Fruit fly (Drosophila melanogaster) whole organism, wandering third instar larva: ENCODE data around the gene tefu.

Source experiments
- HLH106 ChIP-seq: fragments of 200-800 bp; optimal IDR thresholded peaks from 3 replicates; lab custom pipeline; 2019; ENCODE audit warnings: missing biosample characterization, mild to moderate bottlenecking, missing genetic modification characterization, moderate library complexity
- Myc ChIP-seq: fragments of >200 bp; optimal IDR thresholded peaks from 2 replicates; lab custom pipeline; 2017
- N ChIP-seq: fragments of >200 bp; optimal IDR thresholded peaks from 2 replicates; lab custom pipeline; 2018; ENCODE audit warnings: missing biosample characterization, missing external identifiers, missing genetic modification characterization
- Rel ChIP-seq, 2 experiments: fragments of 200-800 bp; sonication (Bioruptor generic) in 1 of 2; optimal IDR thresholded peaks; 2 replicates in 1 of 2; 3 replicates in 1 of 2; lab custom pipeline; 2016 to 2019; ENCODE audit warnings: mild to moderate bottlenecking in 2 of 2, missing biosample characterization in 2 of 2, missing genetic modification characterization in 2 of 2, moderate library complexity in 1 of 2
- dl ChIP-seq, 2 experiments: fragments of 175-275, 200-275 bp in 1 of 2; fragments of 200-275 bp in 1 of 2; sonication (Bioruptor generic); optimal IDR thresholded peaks; lab custom pipeline; 2018; ENCODE audit warnings: mild to moderate bottlenecking in 2 of 2, missing biosample characterization in 2 of 2, missing genetic modification characterization in 2 of 2, moderate library complexity in 2 of 2; ENCODE audit not compliant: partially characterized antibody in 2 of 2, insufficient read depth in 1 of 2
- fru ChIP-seq: fragments of 200-800 bp; sonication (Bioruptor generic); optimal IDR thresholded peaks from 3 replicates; lab custom pipeline; 2016; ENCODE audit warnings: missing biosample characterization, mild to moderate bottlenecking, missing genetic modification characterization
- h ChIP-seq: fragments of 200-800 bp; sonication (Bioruptor generic); optimal IDR thresholded peaks from 3 replicates; lab custom pipeline; 2016; ENCODE audit warnings: missing biosample characterization, mild to moderate bottlenecking, missing genetic modification characterization
- lola ChIP-seq: fragments of >200 bp; optimal IDR thresholded peaks from 2 replicates; lab custom pipeline; 2017; ENCODE audit warnings: missing biosample characterization, missing genetic modification characterization
- pan ChIP-seq: fragments of >200 bp; optimal IDR thresholded peaks from 2 replicates; lab custom pipeline; 2017
- sage ChIP-seq: fragments of 200-800 bp; sonication (Bioruptor generic); optimal IDR thresholded peaks from 2 replicates; lab custom pipeline; 2016; ENCODE audit warnings: missing biosample characterization, mild to moderate bottlenecking, missing genetic modification characterization
- usp ChIP-seq: fragments of >200 bp; optimal IDR thresholded peaks from 2 replicates; lab custom pipeline; 2017; ENCODE audit warnings: missing biosample characterization, missing genetic modification characterization

dm6 chr3R:15243046-15243356, 965 bp upstream of the tefu start:
- TF ChIP-seq fru (GFP tag; lab: Kevin White, UChicago) (no peak), lola (GFP tag; lab: Kevin White, UChicago) (no peak), Rel (GFP tag; optimal IDR thresholded peaks at IDR 0.05; lab: Kevin White, UChicago) (no peak), Rel (tag; optimal IDR thresholded peaks at IDR 0.05; lab: Kevin White, UChicago) (no peak), h (GFP tag; lab: Kevin White, UChicago) (no peak), dl (GFP tag; optimal IDR thresholded peaks at IDR 0.05; lab: Kevin White, UChicago; ENCODE audit: insufficient read depth in 1 of 2, partially characterized antibody in 2 of 2) (no peak), pan (lab: Kevin White, UChicago) (no peak), Myc (lab: Kevin White, UChicago) (no peak), HLH106 (no peak), sage (GFP tag; lab: Kevin White, UChicago) (no peak), N (GFP tag; lab: Kevin White, UChicago) (no peak), usp (GFP tag; lab: Kevin White, UChicago) (no peak)
